Worm (Caenorhabditis elegans): ENCODE results near the gene lec-4.

The lec-4 gene

DNA sequence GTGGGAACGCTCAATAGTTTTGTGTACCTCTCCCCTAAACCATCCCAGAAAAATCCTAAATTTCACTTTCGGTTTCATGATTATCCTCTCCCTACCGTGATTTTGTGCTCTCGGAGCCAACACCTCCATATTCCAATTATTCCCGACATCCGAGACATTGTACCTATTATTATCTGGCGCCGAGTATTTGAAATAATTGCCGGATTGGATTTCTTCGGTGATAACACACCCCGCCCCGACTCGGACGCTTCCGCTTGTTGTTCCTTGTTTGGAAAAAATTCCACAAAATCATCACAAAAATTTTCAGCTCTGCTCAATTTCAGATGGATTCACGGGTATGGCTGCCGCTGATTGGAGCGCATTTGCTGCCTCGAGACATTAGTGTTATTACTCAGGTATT is 28.0 kb downstream of the lec-4 start, which contains the start of gene lin-48:
Gene lin-48, plus strand, starts transcription at position 301 of the 400 bp plus-strand sequence.
- TF ChIP-seq ceh-9 (tag; optimal IDR thresholded peaks at IDR 0.05) (no peak), gmeb-2 (tag; optimal IDR thresholded peaks at IDR 0.05) (no peak), ref-2 (tag; optimal IDR thresholded peaks at IDR 0.05) (no peak), ceh-34 (tag; optimal IDR thresholded peaks at IDR 0.05) (no peak), hlh-6 (tag; optimal IDR thresholded peaks at IDR 0.05) (no peak), ceh-45 (GFP tag; IDR thresholded peaks at IDR 0.05) (no peak), C38D4.7 (GFP tag; optimal IDR thresholded peaks at IDR 0.05) (no peak), fkh-6 (tag; optimal IDR thresholded peaks at IDR 0.05) (no peak)

DNA sequence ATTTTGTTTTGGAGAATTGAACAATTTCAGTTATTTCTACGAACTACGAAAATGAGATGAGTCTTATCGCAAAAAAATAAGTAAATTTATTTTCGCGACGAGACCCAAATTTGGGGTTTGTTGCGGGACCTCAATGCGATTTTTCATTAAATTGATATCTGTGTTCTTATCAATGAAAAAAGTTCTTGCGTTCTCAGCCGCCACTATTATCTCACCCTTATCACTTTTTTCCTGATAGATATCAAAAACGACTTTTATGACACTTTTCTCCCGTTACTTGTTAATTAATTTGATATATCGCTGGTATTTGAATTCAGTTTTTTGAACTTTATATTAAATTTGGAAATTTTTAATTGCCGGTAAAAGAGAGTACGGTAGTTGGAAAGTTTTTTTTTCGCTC is 29.8 kb downstream of the lec-4 start:
- no peak for TF ChIP-seq eyg-1 (tag; optimal IDR thresholded peaks at IDR 0.05)
- peak; percentile 91 for TF ChIP-seq elt-2 (tag; optimal IDR thresholded peaks at IDR 0.05)
- no peak for TF ChIP-seq C08G9.2 (tag; optimal IDR thresholded peaks at IDR 0.05)
- TF ChIP-seq lin-11 (tag; optimal IDR thresholded peaks at IDR 0.05) = no peak

DNA sequence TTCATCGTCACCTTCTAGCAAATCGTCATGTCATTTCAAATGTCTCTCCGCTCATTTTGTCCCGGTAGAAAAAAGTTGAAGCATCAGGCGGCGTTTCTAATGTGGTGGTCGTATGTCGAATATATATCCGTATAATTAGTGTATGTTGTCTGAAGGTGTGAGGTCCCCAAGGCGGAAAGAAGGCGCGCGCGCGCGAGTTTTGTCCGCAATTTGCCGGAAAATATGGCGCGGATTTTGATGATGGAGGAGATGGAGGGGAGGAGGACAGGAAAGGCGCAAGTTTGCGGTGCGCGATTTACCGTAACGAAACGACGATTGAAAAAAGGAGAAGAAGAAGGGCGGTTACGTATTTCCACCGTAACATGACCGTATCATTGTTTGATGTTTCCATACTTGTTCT is 31.0 kb downstream of the lec-4 start:
- no peak for TF ChIP-seq eyg-1 (tag; optimal IDR thresholded peaks at IDR 0.05)
- TF ChIP-seq pag-3 (tag; optimal IDR thresholded peaks at IDR 0.05; ENCODE audit: borderline replicate concordance) = no peak
- TF ChIP-seq hlh-30 (tag; optimal IDR thresholded peaks at IDR 0.05; ENCODE audit: insufficient read depth) = no peak
- TF ChIP-seq C38D4.7 (GFP tag; optimal IDR thresholded peaks at IDR 0.05) = no peak
- no peak for TF ChIP-seq ceh-30 (tag; optimal IDR thresholded peaks at IDR 0.05)
- no peak for TF ChIP-seq nhr-232 (tag; optimal IDR thresholded peaks at IDR 0.05)
- no peak for TF ChIP-seq lim-6 (tag; optimal IDR thresholded peaks at IDR 0.05)
- TF ChIP-seq ceh-48 (tag; optimal IDR thresholded peaks at IDR 0.05) = no peak
- no peak for TF ChIP-seq ceh-45 (GFP tag; IDR thresholded peaks at IDR 0.05)
- no peak for TF ChIP-seq rnt-1 (tag; optimal IDR thresholded peaks at IDR 0.05)
- no peak for TF ChIP-seq ztf-16 (tag; optimal IDR thresholded peaks at IDR 0.05)
- no peak for TF ChIP-seq ceh-34 (tag; optimal IDR thresholded peaks at IDR 0.05)
- no peak for TF ChIP-seq pha-2 (tag; optimal IDR thresholded peaks at IDR 0.05)
- no peak for TF ChIP-seq ceh-31 (tag; optimal IDR thresholded peaks at IDR 0.05)
- no peak for TF ChIP-seq elt-4 (tag; optimal IDR thresholded peaks at IDR 0.05)

DNA sequence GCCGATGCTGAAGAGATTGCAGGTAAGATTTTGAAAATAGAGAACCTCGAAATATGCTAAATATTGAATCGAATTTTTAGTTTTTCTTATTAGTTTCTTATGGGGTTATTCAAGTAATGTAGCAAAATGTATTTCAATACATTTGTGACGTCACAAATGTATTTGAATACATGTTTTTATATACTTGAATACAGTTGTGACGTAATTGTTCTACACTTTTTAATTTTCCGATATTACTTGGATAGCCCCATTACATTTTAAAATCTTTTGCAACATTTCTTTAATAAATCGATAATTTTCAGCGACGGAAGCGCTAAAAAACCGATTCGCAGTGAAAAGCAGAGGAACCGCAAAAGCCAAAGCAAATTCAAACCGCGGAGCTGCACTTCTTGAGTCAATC is 34.8 kb downstream of the lec-4 start:
- TF ChIP-seq ceh-14 (tag; optimal IDR thresholded peaks at IDR 0.05) = no peak
- no peak for TF ChIP-seq fax-1 (tag; optimal IDR thresholded peaks at IDR 0.05)
- TF ChIP-seq pros-1 (tag; optimal IDR thresholded peaks at IDR 0.05) = no peak
- no peak for TF ChIP-seq fkh-6 (tag; optimal IDR thresholded peaks at IDR 0.05)

DNA sequence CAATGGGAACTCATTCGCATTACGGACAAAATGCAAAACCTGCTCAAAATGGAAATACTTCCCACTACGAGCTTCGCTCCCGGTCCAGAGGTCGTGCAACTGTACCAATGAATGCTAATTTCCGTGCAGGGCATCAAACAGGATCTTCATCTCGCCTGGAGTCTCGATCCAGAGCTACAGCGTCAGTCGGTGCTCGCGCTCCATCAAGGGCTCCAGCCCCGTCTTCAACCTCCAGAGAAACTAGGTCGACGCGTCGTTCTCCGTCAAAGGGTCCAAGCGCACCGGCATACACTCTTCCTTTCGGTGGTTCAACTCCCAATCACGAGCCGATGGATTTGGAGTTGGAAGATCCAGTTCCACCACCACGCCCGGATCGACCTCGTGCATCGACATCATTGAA is 35.4 kb downstream of the lec-4 start:
- no peak for TF ChIP-seq pat-9 (tag; optimal IDR thresholded peaks at IDR 0.05)
- no peak for TF ChIP-seq hlh-13 (GFP tag; optimal IDR thresholded peaks at IDR 0.05)

DNA sequence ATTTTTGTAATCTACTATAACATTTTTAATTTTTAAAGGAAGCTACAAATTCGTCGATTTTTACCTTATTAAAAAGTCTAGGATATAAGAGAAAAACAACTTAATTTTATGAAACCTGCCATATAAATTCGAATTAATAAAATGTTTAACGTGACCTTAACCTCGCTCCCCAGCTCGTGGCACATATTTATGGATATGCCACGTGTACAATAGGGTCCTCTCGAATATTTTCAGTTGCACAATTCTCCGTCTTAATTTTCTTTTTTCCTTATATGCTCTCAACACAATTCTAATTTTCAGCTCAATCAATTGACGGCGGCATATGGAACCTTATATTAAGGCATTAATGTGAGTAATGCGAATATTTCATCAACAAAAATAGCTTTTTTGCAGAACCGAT is 36.8 kb downstream of the lec-4 start, which contains the start of gene F34D10.4:
Gene F34D10.4, plus strand, starts transcription at position 301 of the 400 bp plus-strand sequence.
- TF ChIP-seq C38D4.7 (GFP tag; optimal IDR thresholded peaks at IDR 0.05) = no peak
- no peak for TF ChIP-seq dmd-4 (tag; optimal IDR thresholded peaks at IDR 0.05; ENCODE audit: borderline replicate concordance)
- TF ChIP-seq nhr-11 (tag; optimal IDR thresholded peaks at IDR 0.05) = no peak
- no peak for TF ChIP-seq che-1 (tag; optimal IDR thresholded peaks at IDR 0.05)
- no peak for TF ChIP-seq F13H6.1 (tag; optimal IDR thresholded peaks at IDR 0.05)
- no peak for TF ChIP-seq gmeb-2 (tag; optimal IDR thresholded peaks at IDR 0.05)
- no peak for TF ChIP-seq ama-1 (optimal IDR thresholded peaks at IDR 0.05)
- TF ChIP-seq ceh-45 (GFP tag; IDR thresholded peaks at IDR 0.05) = no peak
- TF ChIP-seq lim-6 (tag; optimal IDR thresholded peaks at IDR 0.05) = no peak
- TF ChIP-seq pha-2 (tag; optimal IDR thresholded peaks at IDR 0.05) = no peak
- TF ChIP-seq T23F11.4 (GFP tag; optimal IDR thresholded peaks at IDR 0.05) = no peak
- no peak for TF ChIP-seq ttx-3 (tag; optimal IDR thresholded peaks at IDR 0.05)
- no peak for TF ChIP-seq Y22D7AL.16 (tag; optimal IDR thresholded peaks at IDR 0.05)
- no peak for TF ChIP-seq fax-1 (tag; optimal IDR thresholded peaks at IDR 0.05)
- no peak for TF ChIP-seq syd-9 (tag; optimal IDR thresholded peaks at IDR 0.05)
